Worm (Caenorhabditis elegans) whole organism, early embryonic: ENCODE data around the gene hlh-25.
"Not testable (repeated sequence)": the region's sequence is repeated elsewhere in the genome, so short reads cannot be mapped to it uniquely, and the experiment has no call there.

Experiments used
- F13C5.2 ChIP-seq: sonication (generic microtip); optimal IDR thresholded peaks from 2 replicates; lab custom pipeline; 2017; ENCODE audit warnings: mild to moderate bottlenecking, missing genetic modification characterization, inconsistent platforms, missing compliant biosample characterization
- ama-1 ChIP-seq: fragments of 150-350 bp; optimal IDR thresholded peaks from 2 replicates; lab custom pipeline; 2014
- ceh-36 ChIP-seq: sonication (generic microtip); optimal IDR thresholded peaks from 2 replicates; lab custom pipeline; 2016; ENCODE audit warnings: missing genetic modification characterization, inconsistent platforms, missing compliant biosample characterization
- pes-1 ChIP-seq: fragments of 200-800 bp; sonication (Bioruptor generic); IDR thresholded peaks from 2 replicates; pipeline ENCODE4 v1.3.6; 2022; ENCODE audit warnings: missing genetic modification reagents, missing genetic modification characterization, missing compliant biosample characterization
- tbx-11 ChIP-seq: fragments of 200-800 bp; sonication (Bioruptor generic); IDR thresholded peaks from 2 replicates; pipeline ENCODE4 v1.3.6; 2022; ENCODE audit warnings: missing genetic modification characterization, missing compliant biosample characterization
- tbx-37 ChIP-seq: fragments of 200-800 bp; sonication (Bioruptor generic); conservative IDR thresholded peaks from 2 replicates; pipeline ENCODE4 v1.3.6; 2022; ENCODE audit warnings: missing genetic modification reagents, missing genetic modification characterization, missing compliant biosample characterization

DNA sequence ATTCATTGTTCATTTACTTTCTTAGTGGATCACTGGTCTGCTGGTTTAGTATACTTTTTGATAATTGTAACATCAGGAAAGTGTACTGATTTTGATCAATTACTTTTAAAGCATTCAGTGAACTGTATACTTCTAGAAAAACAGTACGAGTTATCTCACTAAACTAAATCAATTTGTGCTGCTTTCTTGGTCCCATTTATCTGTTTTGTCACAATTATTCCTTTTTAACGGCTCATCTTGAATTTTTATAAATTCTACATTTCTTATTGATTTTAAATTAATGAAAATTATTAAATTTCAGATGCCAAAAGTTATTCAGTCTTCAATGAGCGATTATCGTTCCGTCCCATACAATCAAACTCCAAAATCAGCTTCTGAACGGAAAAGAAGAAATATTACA lies at the start of gene hlh-25:
- TF ChIP-seq ceh-36 (tag; lab: Kevin White, UChicago); tbx-37 (GFP tag; lab: Robert Waterston, UW); pes-1 (GFP tag; lab: Robert Waterston, UW); ama-1 (lab: Kevin White, UChicago); F13C5.2; tbx-11 (GFP tag; lab: Robert Waterston, UW): not testable (repeated sequence)
